Worm (Caenorhabditis elegans) whole organism, young adult: Measurements from ENCODE around the gene Y39G8B.7.
"Not testable (repeated sequence)": the region's sequence is repeated elsewhere in the genome, so short reads cannot be mapped to it uniquely, and the experiment has no call there.

Experiments
- B0035.1 ChIP-seq: sonication (generic microtip); optimal IDR thresholded peaks from 2 replicates; lab custom pipeline; 2016; ENCODE audit warnings: missing genetic modification characterization, mild to moderate bottlenecking, missing compliant biosample characterization, missing genotype, missing genetic modification reagents
- B0336.3 ChIP-seq: fragments of 200-800 bp; sonication (Bioruptor generic); IDR thresholded peaks from 2 replicates; pipeline ENCODE4 v1.3.6; 2022; ENCODE audit warnings: missing genetic modification characterization, missing compliant biosample characterization
- C06A6.2 ChIP-seq: fragments of 200-800 bp; sonication (Bioruptor generic); conservative IDR thresholded peaks from 2 replicates; pipeline ENCODE4 v1.3.6; 2022; ENCODE audit warnings: missing genetic modification characterization, missing compliant biosample characterization
- C17E4.6 ChIP-seq: fragments of 200-800 bp; sonication (Bioruptor generic); IDR thresholded peaks from 2 replicates; pipeline ENCODE4 v1.3.6; 2022; ENCODE audit warnings: missing genetic modification reagents, missing genetic modification characterization, missing compliant biosample characterization
- D2030.7 ChIP-seq: fragments of 200-800 bp; sonication (Bioruptor generic); IDR thresholded peaks from 2 replicates; pipeline ENCODE4 v1.3.6; 2022; ENCODE audit warnings: missing genetic modification reagents, missing genetic modification characterization, missing compliant biosample characterization
- F55B11.4 ChIP-seq: sonication (generic microtip); optimal IDR thresholded peaks from 2 replicates; lab custom pipeline; 2016; ENCODE audit warnings: missing compliant biosample characterization, missing genetic modification characterization, borderline replicate concordance; ENCODE audit not compliant: insufficient read depth
- F57A8.1 ChIP-seq: fragments of 200-800 bp; sonication (Bioruptor generic); optimal IDR thresholded peaks from 2 replicates; lab custom pipeline; 2018; ENCODE audit warnings: mild to moderate bottlenecking, missing genetic modification characterization, moderate library complexity, missing compliant biosample characterization
- F57C9.4 ChIP-seq: sonication (generic microtip); optimal IDR thresholded peaks from 2 replicates; lab custom pipeline; 2017; ENCODE audit warnings: mild to moderate bottlenecking, missing genetic modification characterization, missing compliant biosample characterization
- K12H6.12 ChIP-seq: fragments of 200-800 bp; sonication (Bioruptor generic); optimal IDR thresholded peaks from 2 replicates; lab custom pipeline; 2018; ENCODE audit warnings: mild to moderate bottlenecking, missing genetic modification characterization, missing compliant biosample characterization
- ama-1 ChIP-seq, 3 experiments: fragments of 150-350 bp in 1 of 3; sonication (generic microtip) in 2 of 3; optimal IDR thresholded peaks; 2 replicates each; lab custom pipeline; 2014 to 2018; ENCODE audit warnings: missing biosample characterization in 2 of 3, missing genetic modification characterization in 2 of 3, missing genetic modification reagents in 2 of 3
- aptf-2 ChIP-seq: fragments of 200-800 bp; sonication (Bioruptor generic); conservative IDR thresholded peaks from 2 replicates; pipeline ENCODE4 v1.3.6; 2022; ENCODE audit warnings: missing genetic modification reagents, missing genetic modification characterization, missing compliant biosample characterization
- aptf-3 ChIP-seq: fragments of 200-800 bp; sonication (Bioruptor generic); IDR thresholded peaks from 2 replicates; pipeline ENCODE4 v1.3.6; 2022; ENCODE audit warnings: missing genetic modification characterization, missing compliant biosample characterization
- athp-1 ChIP-seq: sonication (generic microtip); optimal IDR thresholded peaks from 2 replicates; lab custom pipeline; 2017; ENCODE audit warnings: mild to moderate bottlenecking, missing genetic modification characterization, missing compliant biosample characterization
- attf-3 ChIP-seq: fragments of 200-800 bp; sonication (Bioruptor generic); conservative IDR thresholded peaks from 2 replicates; pipeline ENCODE4 v1.3.6; 2022; ENCODE audit warnings: missing genetic modification reagents, missing genetic modification characterization, missing compliant biosample characterization
- bed-2 ChIP-seq: fragments of 200-800 bp; sonication (Bioruptor generic); IDR thresholded peaks from 2 replicates; pipeline ENCODE4 v1.3.6; 2022; ENCODE audit warnings: missing genetic modification reagents, missing genetic modification characterization, missing compliant biosample characterization
- ceh-100 ChIP-seq: fragments of 200-800 bp; sonication (Bioruptor generic); IDR thresholded peaks from 2 replicates; pipeline ENCODE4 v1.3.6; 2022; ENCODE audit warnings: missing genetic modification reagents, missing genetic modification characterization, missing compliant biosample characterization
- die-1 ChIP-seq: sonication (generic microtip); optimal IDR thresholded peaks from 2 replicates; lab custom pipeline; 2016; ENCODE audit warnings: missing genotype, mild to moderate bottlenecking, missing genetic modification characterization, missing compliant biosample characterization
- egl-18 ChIP-seq: fragments of 200-800 bp; sonication (Bioruptor generic); IDR thresholded peaks from 2 replicates; pipeline ENCODE4 v1.3.6; 2022; ENCODE audit warnings: missing genetic modification reagents, missing genetic modification characterization, missing compliant biosample characterization
- egrh-3 ChIP-seq: fragments of 200-800 bp; sonication (Bioruptor generic); IDR thresholded peaks from 2 replicates; pipeline ENCODE4 v1.3.6; 2022; ENCODE audit warnings: missing genetic modification reagents, missing genetic modification characterization, missing compliant biosample characterization
- fkh-3 ChIP-seq: sonication (generic microtip); optimal IDR thresholded peaks from 2 replicates; lab custom pipeline; 2016; ENCODE audit warnings: mild to moderate bottlenecking, missing genetic modification characterization, missing compliant biosample characterization
- hlh-12 ChIP-seq: sonication (generic microtip); optimal IDR thresholded peaks from 2 replicates; lab custom pipeline; 2016; ENCODE audit warnings: missing genetic modification characterization, missing compliant biosample characterization
- hrde-1 ChIP-seq: sonication (generic microtip); optimal IDR thresholded peaks from 2 replicates; lab custom pipeline; 2016; ENCODE audit warnings: missing genetic modification characterization, mild to moderate bottlenecking, missing compliant biosample characterization, moderate library complexity, missing genotype, missing genetic modification reagents, borderline replicate concordance
- lag-1 ChIP-seq: fragments of 200-800 bp; sonication (Bioruptor generic); IDR thresholded peaks from 2 replicates; pipeline ENCODE4 v1.3.6; 2022; ENCODE audit warnings: missing genetic modification reagents, missing genetic modification characterization, missing compliant biosample characterization
- let-526 ChIP-seq: fragments of 200-800 bp; sonication (Bioruptor generic); IDR thresholded peaks from 2 replicates; pipeline ENCODE4 v1.3.6; 2022; ENCODE audit warnings: missing genetic modification reagents, missing genetic modification characterization, missing compliant biosample characterization
- mcd-1 ChIP-seq: fragments of 200-800 bp; sonication (Bioruptor generic); IDR thresholded peaks from 2 replicates; pipeline ENCODE4 v1.3.6; 2022; ENCODE audit warnings: missing genetic modification reagents, missing genetic modification characterization, missing compliant biosample characterization
- mel-28 ChIP-seq: sonication (generic microtip); optimal IDR thresholded peaks from 2 replicates; lab custom pipeline; 2016; ENCODE audit warnings: borderline replicate concordance, mild to moderate bottlenecking, missing genetic modification characterization, missing compliant biosample characterization
- nfya-1 ChIP-seq: sonication (generic microtip); optimal IDR thresholded peaks from 2 replicates; lab custom pipeline; 2017; ENCODE audit warnings: antibody characterized with exemption, missing compliant biosample characterization, missing genetic modification characterization, borderline replicate concordance; ENCODE audit not compliant: insufficient read depth
- nhr-27 ChIP-seq: fragments of 200-800 bp; sonication (Bioruptor generic); optimal IDR thresholded peaks from 2 replicates; lab custom pipeline; 2018; ENCODE audit warnings: mild to moderate bottlenecking, missing genetic modification characterization, moderate library complexity, missing compliant biosample characterization
- rcor-1 ChIP-seq: fragments of 200-800 bp; sonication (Bioruptor generic); IDR thresholded peaks from 2 replicates; pipeline ENCODE4 v1.3.6; 2022; ENCODE audit warnings: missing genetic modification reagents, missing genetic modification characterization, missing compliant biosample characterization
- rec-8 ChIP-seq, 2 experiments: sonication (generic microtip); optimal IDR thresholded peaks; 2 replicates each; lab custom pipeline; 2016; ENCODE audit warnings: mild to moderate bottlenecking in 2 of 2, missing genetic modification characterization in 2 of 2, missing genetic modification reagents in 2 of 2, missing genotype in 2 of 2, missing biosample characterization in 1 of 2, missing compliant biosample characterization in 1 of 2, moderate library complexity in 1 of 2
- rpc-1 ChIP-seq, 2 experiments: fragments of 150-350 bp in 1 of 2; sonication (generic microtip) in 1 of 2; optimal IDR thresholded peaks; 2 replicates each; lab custom pipeline; 2014 to 2018; ENCODE audit warnings: missing biosample characterization in 1 of 2, missing genetic modification characterization in 1 of 2, missing genetic modification reagents in 1 of 2, missing genotype in 1 of 2
- sdz-38 ChIP-seq: sonication (generic microtip); optimal IDR thresholded peaks from 2 replicates; lab custom pipeline; 2016; ENCODE audit warnings: missing genotype, missing genetic modification characterization, missing compliant biosample characterization
- sea-2 ChIP-seq: fragments of 200-800 bp; sonication (Bioruptor generic); IDR thresholded peaks from 2 replicates; pipeline ENCODE4 v1.3.6; 2022; ENCODE audit warnings: missing genetic modification characterization, missing compliant biosample characterization
- snpc-4 ChIP-seq, 5 experiments: fragments of 150-350 bp in 1 of 5; sonication (generic microtip) in 4 of 5; optimal IDR thresholded peaks; 2 replicates each; lab custom pipeline; 2014 to 2018; ENCODE audit warnings: missing genetic modification characterization in 5 of 5, missing biosample characterization in 3 of 5, antibody characterized with exemption in 2 of 5, mild to moderate bottlenecking in 2 of 5, missing compliant biosample characterization in 2 of 5, missing genotype in 2 of 5, moderate library complexity in 2 of 5, missing genetic modification reagents in 1 of 5
- sptf-2 ChIP-seq: fragments of 200-800 bp; sonication (Bioruptor generic); optimal IDR thresholded peaks from 2 replicates; lab custom pipeline; 2018; ENCODE audit warnings: mild to moderate bottlenecking, missing genetic modification characterization, missing compliant biosample characterization
- xnd-1 ChIP-seq: sonication (generic microtip); optimal IDR thresholded peaks from 2 replicates; lab custom pipeline; 2016; ENCODE audit warnings: missing genotype, missing genetic modification reagents, missing genetic modification characterization, missing compliant biosample characterization
- zfh-2 ChIP-seq: fragments of 200-800 bp; sonication (Bioruptor generic); conservative IDR thresholded peaks from 2 replicates; pipeline ENCODE4 v1.3.6; 2022; ENCODE audit warnings: missing genetic modification reagents, missing genetic modification characterization, missing compliant biosample characterization
- zim-3 ChIP-seq: sonication (generic microtip); optimal IDR thresholded peaks from 2 replicates; lab custom pipeline; 2017; ENCODE audit warnings: mild to moderate bottlenecking, missing genetic modification characterization, moderate library complexity, missing compliant biosample characterization
- ztf-18 ChIP-seq: sonication (generic microtip); optimal IDR thresholded peaks from 2 replicates; lab custom pipeline; 2016; ENCODE audit warnings: missing genotype, mild to moderate bottlenecking, missing genetic modification characterization, missing compliant biosample characterization
- ztf-22 ChIP-seq: fragments of 200-800 bp; sonication (Bioruptor generic); optimal IDR thresholded peaks from 2 replicates; lab custom pipeline; 2018; ENCODE audit warnings: mild to moderate bottlenecking, missing genetic modification characterization, moderate library complexity, missing compliant biosample characterization
- ztf-25 ChIP-seq: fragments of 200-800 bp; sonication (Bioruptor generic); IDR thresholded peaks from 2 replicates; pipeline ENCODE4 v1.3.6; 2022; ENCODE audit warnings: missing genetic modification reagents, missing genetic modification characterization, missing compliant biosample characterization
- ztf-28 ChIP-seq: fragments of 200-800 bp; sonication (Bioruptor generic); IDR thresholded peaks from 2 replicates; pipeline ENCODE4 v1.3.6; 2022; ENCODE audit warnings: missing genetic modification reagents, missing genetic modification characterization, missing compliant biosample characterization

Gene Y39G8B.7

DNA sequence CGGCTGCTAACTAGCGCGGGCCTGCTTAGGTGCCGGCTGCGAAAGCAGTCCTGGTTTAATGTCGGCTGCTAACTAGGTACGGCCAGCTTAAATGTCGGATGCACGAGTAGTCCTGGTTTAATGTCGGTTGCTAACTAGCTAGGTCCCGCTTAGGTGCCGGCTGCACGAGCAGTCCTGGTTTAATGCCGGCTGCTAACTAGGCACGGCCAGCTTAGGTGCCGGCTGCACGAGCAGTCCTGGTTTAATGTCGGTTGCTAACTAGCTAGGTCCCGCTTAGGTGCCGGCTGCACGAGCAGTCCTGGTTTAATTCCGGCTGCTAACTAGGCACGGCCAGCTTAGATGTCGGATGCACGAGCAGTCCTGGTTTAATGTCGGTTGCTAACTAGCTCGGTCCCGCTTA, 26.8 kb downstream of the Y39G8B.7 start:
- TF ChIP-seq zfh-2 (GFP tag; lab: Robert Waterston, UW): peak; percentile 51; the same call in 1 of the 2 replicates
- TF ChIP-seq snpc-4 (GFP tag; optimal IDR thresholded peaks at IDR 0.05; lab: Kevin White, UChicago): not testable (repeated sequence)
- TF ChIP-seq snpc-4 (tag; optimal IDR thresholded peaks at IDR 0.05; lab: Kevin White, UChicago): peak in 1 of 4 experiments; percentile 47
- TF ChIP-seq lag-1 (GFP tag; lab: Robert Waterston, UW): 0 out of 2 replicates have a peak, but pooled peaks have one; percentile 40
- peak; percentile 36; the same call in 1 of the 2 replicates for TF ChIP-seq egrh-3 (GFP tag; lab: Robert Waterston, UW)

ce11 chrII:13966242-13966641, 28.6 kb downstream of the Y39G8B.7 start, which contains the start of gene W07G1.7:
W07G1.7 (minus strand) TSS chrII:13966342.
- TF ChIP-seq nhr-27 (tag; lab: Kevin White, UChicago) (no peak), F57A8.1 (GFP tag; lab: Kevin White, UChicago) (no peak), aptf-2 (GFP tag; lab: Robert Waterston, UW) (no peak), mcd-1 (GFP tag; lab: Robert Waterston, UW) (no peak), sea-2 (GFP tag; lab: Robert Waterston, UW) (no peak), B0336.3 (GFP tag; lab: Robert Waterston, UW) (no peak), fkh-3 (tag; lab: Kevin White, UChicago) (no peak), rcor-1 (GFP tag; lab: Robert Waterston, UW) (no peak), C06A6.2 (GFP tag; lab: Robert Waterston, UW) (no peak), K12H6.12 (tag; lab: Kevin White, UChicago) (no peak), F57C9.4 (tag; lab: Kevin White, UChicago) (no peak), xnd-1 (tag; lab: Kevin White, UChicago) (no peak)

DNA sequence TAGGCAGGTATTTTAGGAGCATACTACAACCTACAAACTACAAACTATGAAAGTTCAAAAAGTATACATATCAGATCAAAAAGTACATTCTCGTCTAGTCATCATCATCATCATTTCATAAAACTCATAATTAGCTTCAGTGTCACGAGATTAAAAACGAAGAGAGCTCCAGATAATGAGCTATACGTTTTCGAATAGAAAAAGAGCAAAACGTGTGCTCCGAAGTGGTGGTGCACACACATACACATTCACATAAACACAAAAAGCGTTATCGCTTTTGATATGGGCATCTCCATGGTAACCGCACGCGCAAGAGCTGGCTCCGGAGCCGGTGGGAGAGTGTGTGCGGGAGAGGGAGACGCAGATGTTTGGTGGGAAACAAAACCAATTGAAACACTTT, 30.5 kb downstream of the Y39G8B.7 start:
- TF ChIP-seq ztf-25 (no peak), lag-1 (GFP tag; lab: Robert Waterston, UW) (no peak), ztf-22 (GFP tag; lab: Kevin White, UChicago) (no peak), egl-18 (no peak), B0035.1 (no peak), snpc-4 (GFP tag; optimal IDR thresholded peaks at IDR 0.05; lab: Kevin White, UChicago) (no peak), snpc-4 (tag; optimal IDR thresholded peaks at IDR 0.05; lab: Kevin White, UChicago) (no peak), F55B11.4 (tag; lab: Kevin White, UChicago) (no peak), F57C9.4 (tag; lab: Kevin White, UChicago) (no peak), ztf-18 (no peak), zim-3 (tag; lab: Kevin White, UChicago) (no peak), hrde-1 (tag; lab: Kevin White, UChicago) (no peak), ama-1 (optimal IDR thresholded peaks at IDR 0.05; lab: Kevin White, UChicago) (no peak), ama-1 (GFP tag; optimal IDR thresholded peaks at IDR 0.05; lab: Kevin White, UChicago) (no peak), aptf-3 (GFP tag; lab: Robert Waterston, UW) (no peak), hlh-12 (tag; lab: Kevin White, UChicago) (no peak), attf-3 (GFP tag; lab: Robert Waterston, UW) (no peak), sptf-2 (no peak)

DNA sequence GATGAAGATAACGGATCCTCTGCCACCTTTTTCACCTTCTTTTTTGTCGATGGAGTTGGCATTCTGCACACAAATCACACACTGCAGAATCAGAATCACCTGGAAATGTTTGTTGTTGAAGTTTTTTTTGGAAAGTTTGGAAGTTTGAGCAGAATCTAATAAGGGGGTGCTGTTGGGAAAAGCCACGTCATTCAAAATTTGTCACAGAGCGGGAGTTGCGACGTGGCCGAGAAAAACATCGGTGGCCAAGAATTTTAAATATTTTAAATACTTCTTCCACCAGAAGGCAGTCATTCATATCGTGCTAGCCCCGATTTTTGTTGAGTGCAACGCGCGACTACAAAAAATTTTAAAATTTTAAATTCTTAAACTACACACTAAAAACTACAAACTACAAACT, 32.5 kb downstream of the Y39G8B.7 start, which contains the start of gene rpi-1:
rpi-1 (minus strand) TSS at position 101 of the 400 bp plus-strand sequence.
- TF ChIP-seq nfya-1 (tag; lab: Kevin White, UChicago) (no peak), sdz-38 (tag; lab: Kevin White, UChicago) (no peak), zfh-2 (GFP tag; lab: Robert Waterston, UW) (no peak), B0336.3 (GFP tag; lab: Robert Waterston, UW) (no peak), D2030.7 (no peak), athp-1 (tag; lab: Kevin White, UChicago) (no peak), mel-28 (tag; lab: Kevin White, UChicago) (no peak), ceh-100 (no peak), rec-8 (tag; optimal IDR thresholded peaks at IDR 0.05; lab: Kevin White, UChicago) (no peak), let-526 (GFP tag; lab: Robert Waterston, UW) (no peak), rcor-1 (GFP tag; lab: Robert Waterston, UW) (no peak), C17E4.6 (GFP tag; lab: Robert Waterston, UW) (no peak), hrde-1 (tag; lab: Kevin White, UChicago) (no peak), bed-2 (GFP tag; lab: Robert Waterston, UW) (no peak), die-1 (tag; lab: Kevin White, UChicago) (no peak), rpc-1 (optimal IDR thresholded peaks at IDR 0.05; lab: Kevin White, UChicago) (no peak), rpc-1 (tag; optimal IDR thresholded peaks at IDR 0.05; lab: Kevin White, UChicago) (no peak), ztf-28 (no peak)
